Fruit fly (Drosophila melanogaster) S2 (cell line): Measurements from ENCODE around the gene Pino.

Experiments used
- CG8478 ChIP-seq: fragments of >200 bp; optimal IDR thresholded peaks from 2 replicates; lab custom pipeline; 2018
- CTCF ChIP-seq, 2 experiments: fragments of >200 bp; optimal IDR thresholded peaks; 2 replicates each; lab custom pipeline; 2018

DNA sequence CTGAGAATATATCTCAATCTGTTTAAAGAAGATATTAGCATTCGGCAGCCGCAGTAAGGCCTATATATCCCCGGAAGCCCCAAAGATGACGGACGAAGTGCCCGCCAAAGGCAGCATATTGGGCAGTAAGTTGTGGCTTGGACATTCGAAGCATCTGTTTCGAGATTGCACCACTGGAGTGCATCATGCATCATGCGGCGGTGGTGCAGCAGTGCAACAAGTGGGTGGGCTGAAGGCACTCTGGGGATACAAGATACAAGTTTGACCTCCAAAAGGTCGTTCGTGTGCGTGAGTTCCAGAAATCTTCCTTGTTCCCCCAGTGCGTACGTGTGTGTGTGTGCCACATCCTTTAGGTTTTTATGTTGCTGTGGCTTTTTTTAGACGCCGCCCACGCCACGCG is 14.5 kb upstream of the Pino start:
- TF ChIP-seq CG8478 (lab: Kevin White, UChicago) = no peak
- TF ChIP-seq CTCF (optimal IDR thresholded peaks at IDR 0.05; lab: Kevin White, UChicago) = no peak
